Worm (Caenorhabditis elegans): ENCODE measurements around the gene F37B4.15.

DNA sequence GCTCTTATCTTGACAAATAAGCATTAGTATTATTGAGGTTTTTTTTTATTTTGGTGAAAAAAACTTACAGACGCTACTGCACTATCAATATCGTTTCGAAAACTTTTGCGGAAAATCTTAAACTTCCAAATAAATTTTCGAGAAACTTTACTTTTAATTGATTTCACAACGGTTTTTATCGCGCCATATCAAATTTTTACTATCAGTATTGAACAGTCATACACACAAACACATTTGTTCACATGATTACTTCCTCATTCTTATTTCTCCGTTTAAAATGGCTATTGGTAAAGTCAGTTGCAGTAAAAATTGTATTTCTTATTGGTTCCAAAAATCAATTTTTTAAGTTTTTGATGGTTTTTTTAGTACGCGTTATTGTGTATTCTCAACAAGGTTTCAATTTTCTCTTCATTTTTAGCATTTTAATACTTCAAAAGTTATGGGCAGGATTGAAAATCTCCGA lies 4.2 kb downstream of the F37B4.15 start, which contains the start of gene pals-32:
- TF ChIP-seq ces-1 (GFP tag; optimal IDR thresholded peaks at IDR 0.05) (no peak), mxl-3 (GFP tag; optimal IDR thresholded peaks at IDR 0.05) (no peak), egl-27 (tag; optimal IDR thresholded peaks at IDR 0.05) (no peak), lin-29 (GFP tag; IDR thresholded peaks at IDR 0.05) (no peak), nhr-77 (tag; optimal IDR thresholded peaks at IDR 0.05) (no peak), fos-1 (tag; optimal IDR thresholded peaks at IDR 0.05) (no peak), T26A8.4 (GFP tag; IDR thresholded peaks at IDR 0.05) (no peak), duxl-1 (tag; optimal IDR thresholded peaks at IDR 0.05; ENCODE audit: poor library complexity) (no peak), F49E8.2 (tag; optimal IDR thresholded peaks at IDR 0.05; ENCODE audit: borderline replicate concordance) (no peak), ctbp-1 (GFP tag; IDR thresholded peaks at IDR 0.05) (no peak), tra-1 (GFP tag; IDR thresholded peaks at IDR 0.05) (no peak), nhr-102 (tag; optimal IDR thresholded peaks at IDR 0.05) (no peak)
